Worm (Caenorhabditis elegans): ENCODE data around the gene nlp-49.

Gene nlp-49

DNA sequence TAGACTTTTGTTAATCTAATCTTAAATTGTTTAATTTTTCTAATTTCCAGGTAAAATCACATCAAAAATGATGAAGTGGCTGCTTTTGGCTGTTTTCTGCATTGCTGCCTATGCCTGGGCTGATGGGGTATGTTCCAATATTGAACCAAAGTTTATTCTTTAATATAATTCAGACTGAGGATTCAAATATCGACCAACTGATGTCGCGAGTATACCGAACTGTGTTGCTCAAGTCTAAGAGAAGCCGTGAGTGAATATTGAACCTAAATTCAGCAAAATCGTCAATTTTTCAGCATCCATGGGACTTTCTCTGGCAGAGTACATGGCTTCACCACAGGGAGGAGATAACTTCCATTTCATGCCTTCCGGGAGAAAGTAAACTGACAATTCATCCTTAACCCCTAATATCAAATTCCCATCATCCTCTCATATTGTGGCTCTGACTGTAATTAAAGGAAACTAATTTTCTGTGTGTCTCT lies at the start of gene nlp-49:
Gene nlp-49, plus strand, starts transcription at position 51 of the 479 bp plus-strand sequence.
- TF ChIP-seq nhr-28 (tag; optimal IDR thresholded peaks at IDR 0.05) (no peak), ham-2 (GFP tag; optimal IDR thresholded peaks at IDR 0.05) (no peak), ceh-39 (tag; optimal IDR thresholded peaks at IDR 0.05) (no peak), flh-1 (GFP tag; optimal IDR thresholded peaks at IDR 0.05) (no peak), nhr-76 (tag; optimal IDR thresholded peaks at IDR 0.05) (no peak), M03D4.4 (tag; optimal IDR thresholded peaks at IDR 0.05) (no peak), bed-3 (GFP tag; optimal IDR thresholded peaks at IDR 0.05) (no peak), mab-5 (tag; optimal IDR thresholded peaks at IDR 0.05) (no peak), snpc-4 (tag; optimal IDR thresholded peaks at IDR 0.05) (no peak)

ce11 chrX:5859161-5859560 lies 45.3 kb upstream of the nlp-49 start:
- TF ChIP-seq sem-2 (GFP tag; optimal IDR thresholded peaks at IDR 0.05): no peak
- TF ChIP-seq ces-1 (GFP tag; optimal IDR thresholded peaks at IDR 0.05): peak; percentile 77
- no peak for TF ChIP-seq pha-4 (tag; optimal IDR thresholded peaks at IDR 0.05)

DNA sequence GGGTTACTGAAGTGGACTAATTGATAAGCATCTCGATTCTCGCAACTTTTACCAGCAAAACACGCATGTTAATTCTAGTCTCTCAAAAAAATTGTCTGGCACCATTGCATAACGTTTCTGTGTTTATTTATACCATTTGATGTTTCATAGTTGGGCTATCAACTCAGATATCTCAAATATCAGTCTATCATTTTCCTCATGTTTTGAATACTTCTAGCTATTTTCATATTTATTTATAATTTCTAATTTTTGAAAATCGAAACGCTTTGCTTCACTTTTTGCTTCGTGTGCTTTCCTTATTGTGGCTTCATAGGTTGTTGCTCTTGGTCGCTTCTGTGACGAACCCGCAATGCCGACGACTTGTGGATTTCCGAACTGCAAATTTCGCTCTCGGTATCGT lies 42.0 kb upstream of the nlp-49 start, which contains the start of gene ctbp-1:
Gene ctbp-1, plus strand, starts transcription at position 301 of the 400 bp plus-strand sequence.
- TF ChIP-seq mab-5 (tag; optimal IDR thresholded peaks at IDR 0.05): no peak
- TF ChIP-seq elt-3 (tag; optimal IDR thresholded peaks at IDR 0.05): no peak
- TF ChIP-seq nhr-28 (tag; optimal IDR thresholded peaks at IDR 0.05): no peak
- no peak for TF ChIP-seq M03D4.4 (tag; optimal IDR thresholded peaks at IDR 0.05)
- no peak for TF ChIP-seq ces-1 (GFP tag; optimal IDR thresholded peaks at IDR 0.05)
- TF ChIP-seq mls-2 (tag; optimal IDR thresholded peaks at IDR 0.05): no peak
- no peak for TF ChIP-seq ham-2 (GFP tag; optimal IDR thresholded peaks at IDR 0.05)
- no peak for TF ChIP-seq lin-13 (tag; optimal IDR thresholded peaks at IDR 0.05)
- TF ChIP-seq hlh-1 (tag; optimal IDR thresholded peaks at IDR 0.05): no peak
- no peak for TF ChIP-seq ceh-39 (tag; optimal IDR thresholded peaks at IDR 0.05)
- no peak for TF ChIP-seq nhr-2 (tag; optimal IDR thresholded peaks at IDR 0.05)
- no peak for TF ChIP-seq zip-8 (tag; optimal IDR thresholded peaks at IDR 0.05)
- no peak for TF ChIP-seq unc-62 (GFP tag; optimal IDR thresholded peaks at IDR 0.05)
- TF ChIP-seq nhr-76 (tag; optimal IDR thresholded peaks at IDR 0.05): no peak
- TF ChIP-seq unc-39 (tag; optimal IDR thresholded peaks at IDR 0.05): no peak
- TF ChIP-seq cnd-1 (tag; optimal IDR thresholded peaks at IDR 0.05): no peak
- TF ChIP-seq drap-1 (GFP tag; optimal IDR thresholded peaks at IDR 0.05): no peak

ce11 chrX:5868030-5868429 lies 36.4 kb upstream of the nlp-49 start:
- TF ChIP-seq M03D4.4 (tag; optimal IDR thresholded peaks at IDR 0.05): no peak
- no peak for TF ChIP-seq nhr-76 (tag; optimal IDR thresholded peaks at IDR 0.05)
- no peak for TF ChIP-seq ceh-83 (GFP tag; optimal IDR thresholded peaks at IDR 0.05)
- TF ChIP-seq elt-3 (tag; optimal IDR thresholded peaks at IDR 0.05): no peak
- no peak for TF ChIP-seq nhr-28 (tag; optimal IDR thresholded peaks at IDR 0.05)
- TF ChIP-seq snpc-4 (tag; optimal IDR thresholded peaks at IDR 0.05): no peak
- no peak for TF ChIP-seq ztf-11 (tag; optimal IDR thresholded peaks at IDR 0.05)
- no peak for TF ChIP-seq cnd-1 (tag; optimal IDR thresholded peaks at IDR 0.05)
- TF ChIP-seq sem-2 (GFP tag; optimal IDR thresholded peaks at IDR 0.05): no peak
- TF ChIP-seq bed-3 (GFP tag; optimal IDR thresholded peaks at IDR 0.05): no peak
- TF ChIP-seq nhr-2 (tag; optimal IDR thresholded peaks at IDR 0.05): no peak
- no peak for TF ChIP-seq drap-1 (GFP tag; optimal IDR thresholded peaks at IDR 0.05)
- TF ChIP-seq zip-8 (tag; optimal IDR thresholded peaks at IDR 0.05): no peak
- TF ChIP-seq unc-62 (GFP tag; optimal IDR thresholded peaks at IDR 0.05): no peak
- TF ChIP-seq pha-4 (tag; optimal IDR thresholded peaks at IDR 0.05): no peak
- TF ChIP-seq mep-1 (tag; optimal IDR thresholded peaks at IDR 0.05): no peak

DNA sequence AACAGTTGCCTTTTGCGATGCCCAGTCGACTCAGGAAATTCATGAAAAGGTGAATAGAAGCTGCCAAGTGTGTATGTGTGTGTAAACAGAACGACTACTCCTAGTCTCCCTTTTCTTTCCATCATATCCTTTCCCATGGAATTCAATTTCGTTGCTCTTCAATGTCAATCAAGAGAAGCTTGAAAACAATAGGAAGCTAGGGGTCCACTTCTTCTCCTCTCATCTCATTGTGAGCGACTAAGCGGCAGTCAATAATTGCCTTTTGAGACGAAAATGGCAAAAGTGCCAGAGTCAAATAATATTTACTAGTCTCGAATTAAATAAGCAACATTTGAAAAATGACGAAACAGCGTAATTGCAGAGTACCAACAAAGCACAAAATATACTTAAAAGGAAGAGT lies 34.9 kb upstream of the nlp-49 start:
- TF ChIP-seq M03D4.4 (tag; optimal IDR thresholded peaks at IDR 0.05) (no peak), ces-1 (GFP tag; optimal IDR thresholded peaks at IDR 0.05) (peak; percentile 90)

ce11 chrX:5872153-5872552 lies 32.3 kb upstream of the nlp-49 start:
- no peak for TF ChIP-seq lin-13 (tag; optimal IDR thresholded peaks at IDR 0.05)
- TF ChIP-seq hlh-1 (tag; optimal IDR thresholded peaks at IDR 0.05): no peak
- no peak for TF ChIP-seq nhr-2 (tag; optimal IDR thresholded peaks at IDR 0.05)
- TF ChIP-seq elt-1 (tag; optimal IDR thresholded peaks at IDR 0.05; ENCODE audit: borderline replicate concordance, insufficient read depth): no peak
- no peak for TF ChIP-seq nhr-237 (tag; optimal IDR thresholded peaks at IDR 0.05)
- TF ChIP-seq mab-5 (tag; optimal IDR thresholded peaks at IDR 0.05): no peak
- no peak for TF ChIP-seq drap-1 (GFP tag; optimal IDR thresholded peaks at IDR 0.05)
- no peak for TF ChIP-seq zip-8 (tag; optimal IDR thresholded peaks at IDR 0.05)

All from whole organism, mixed stage, embryonic.